Worm (Caenorhabditis elegans) whole organism, L3 larva: ENCODE data around the gene F41G4.13.
A peak's percentile ranks its signal among the peaks of the same experiment; 100 is the strongest.

Experiments
- aly-2 ChIP-seq: fragments of 150-350 bp; optimal IDR thresholded peaks from 2 replicates; lab custom pipeline; 2014; ENCODE audit warnings: missing biosample characterization, missing genetic modification characterization
- ama-1 ChIP-seq: fragments of 150-350 bp; optimal IDR thresholded peaks from 2 replicates; lab custom pipeline; 2018
- ceh-82 ChIP-seq: fragments of 150-350 bp; optimal IDR thresholded peaks from 2 replicates; lab custom pipeline; 2014; ENCODE audit warnings: missing biosample characterization, missing genetic modification characterization
- elt-1 ChIP-seq: fragments of 150-350 bp; optimal IDR thresholded peaks from 2 replicates; lab custom pipeline; 2014; ENCODE audit warnings: missing biosample characterization, missing genetic modification characterization
- fos-1 ChIP-seq: fragments of 150-350 bp; optimal IDR thresholded peaks from 2 replicates; lab custom pipeline; 2014; ENCODE audit warnings: missing biosample characterization, missing genetic modification characterization
- lin-39 ChIP-seq: fragments of 150-350 bp; optimal IDR thresholded peaks from 2 replicates; lab custom pipeline; 2018; ENCODE audit warnings: missing biosample characterization, missing genetic modification reagents, missing genetic modification characterization
- lsy-12 ChIP-seq: sonication (generic microtip); optimal IDR thresholded peaks from 2 replicates; lab custom pipeline; 2016; ENCODE audit warnings: mild to moderate bottlenecking, missing genetic modification characterization, missing compliant biosample characterization
- mdl-1 ChIP-seq: fragments of 150-350 bp; optimal IDR thresholded peaks from 2 replicates; lab custom pipeline; 2014; ENCODE audit warnings: missing biosample characterization, missing genetic modification characterization
- nhr-11 ChIP-seq: fragments of 150-350 bp; optimal IDR thresholded peaks from 2 replicates; lab custom pipeline; 2014; ENCODE audit warnings: missing biosample characterization, missing genetic modification characterization
- nhr-43 ChIP-seq: sonication (generic microtip); optimal IDR thresholded peaks from 2 replicates; lab custom pipeline; 2016; ENCODE audit warnings: mild to moderate bottlenecking, missing genetic modification characterization, missing compliant biosample characterization; ENCODE audit not compliant: poor library complexity, severe bottlenecking
- nhr-77 ChIP-seq: fragments of 150-350 bp; optimal IDR thresholded peaks from 2 replicates; lab custom pipeline; 2014; ENCODE audit warnings: missing biosample characterization, missing genetic modification characterization
- pqm-1 ChIP-seq: fragments of 150-350 bp; optimal IDR thresholded peaks from 2 replicates; lab custom pipeline; 2017; ENCODE audit warnings: missing biosample characterization, missing genetic modification characterization, inconsistent platforms
- snpc-4 ChIP-seq: fragments of 150-350 bp; optimal IDR thresholded peaks from 2 replicates; lab custom pipeline; 2014; ENCODE audit warnings: missing biosample characterization, missing genetic modification characterization
- unc-39 ChIP-seq: sonication (generic microtip); optimal IDR thresholded peaks from 4 replicates; lab custom pipeline; 2017; ENCODE audit warnings: missing biosample characterization, missing genetic modification characterization

ce11 chrX:16871355-16871754 is 36.8 kb upstream of the F41G4.13 start:
- TF ChIP-seq mdl-1 (no peak), lsy-12 (no peak), pqm-1 (tag; lab: Kevin White, UChicago) (no peak), nhr-43 (tag; lab: Kevin White, UChicago) (peak; percentile 70), fos-1 (no peak), unc-39 (tag; lab: Kevin White, UChicago) (no peak), snpc-4 (tag; lab: Kevin White, UChicago) (no peak), lin-39 (tag; lab: Kevin White, UChicago) (no peak), ama-1 (lab: Kevin White, UChicago) (no peak), ceh-82 (tag; lab: Kevin White, UChicago) (no peak), elt-1 (no peak), nhr-11 (tag; lab: Kevin White, UChicago) (no peak), aly-2 (tag; lab: Kevin White, UChicago) (no peak), nhr-77 (tag; lab: Kevin White, UChicago) (no peak)
